Worm (Caenorhabditis elegans): Measurements from ENCODE around the gene F17E9.4.

DNA sequence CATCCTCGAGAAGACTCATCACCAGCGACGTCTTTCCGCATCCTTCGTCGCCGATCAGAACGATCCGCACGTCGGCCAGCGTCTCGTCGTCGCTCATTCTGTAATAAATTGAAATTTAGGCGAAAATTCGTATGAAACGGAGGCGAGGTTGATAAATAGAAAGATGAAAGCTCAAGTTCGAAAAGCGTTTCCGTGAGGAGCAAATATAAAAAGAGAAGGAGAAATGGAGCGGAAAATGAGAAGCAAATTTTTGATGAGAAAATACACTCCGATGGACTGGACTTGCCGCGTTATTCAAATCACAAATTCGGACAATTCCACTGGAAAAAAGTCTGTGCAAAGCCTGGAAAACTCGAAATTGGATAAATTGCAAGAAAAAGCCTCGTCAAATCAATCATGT is 45.9 kb downstream of the F17E9.4 start, which contains the start of gene D2096.11:
- TF ChIP-seq ref-1 (GFP tag; conservative IDR thresholded peaks at IDR 0.05) (no peak), flt-1 (GFP tag; IDR thresholded peaks at IDR 0.05) (no peak), cog-1 (tag; optimal IDR thresholded peaks at IDR 0.05) (no peak), tab-1 (GFP tag; IDR thresholded peaks at IDR 0.05) (no peak), ztf-23 (GFP tag; IDR thresholded peaks at IDR 0.05) (no peak), klf-2 (GFP tag; conservative IDR thresholded peaks at IDR 0.05) (no peak), T22C8.4 (GFP tag; IDR thresholded peaks at IDR 0.05) (no peak), med-1 (GFP tag; optimal IDR thresholded peaks at IDR 0.05; ENCODE audit: insufficient read depth) (no peak)
